Worm (Caenorhabditis elegans) whole organism, young adult: Measurements from ENCODE around the gene dpy-19.

Experiments
- C06A6.2 ChIP-seq: fragments of 200-800 bp; sonication (Bioruptor generic); conservative IDR thresholded peaks from 2 replicates; pipeline ENCODE4 v1.3.6; 2022; ENCODE audit warnings: missing genetic modification characterization, missing compliant biosample characterization
- C17E4.6 ChIP-seq: fragments of 200-800 bp; sonication (Bioruptor generic); IDR thresholded peaks from 2 replicates; pipeline ENCODE4 v1.3.6; 2022; ENCODE audit warnings: missing genetic modification reagents, missing genetic modification characterization, missing compliant biosample characterization
- F23B12.7 ChIP-seq: sonication (generic microtip); optimal IDR thresholded peaks from 2 replicates; lab custom pipeline; 2017; ENCODE audit warnings: missing genetic modification characterization, mild to moderate bottlenecking, missing compliant biosample characterization, antibody characterized with exemption, moderate library complexity; ENCODE audit not compliant: insufficient read depth
- F37B4.10 ChIP-seq: fragments of 200-800 bp; sonication (Bioruptor generic); IDR thresholded peaks from 2 replicates; pipeline ENCODE4 v1.3.6; 2022; ENCODE audit warnings: missing genetic modification characterization, missing compliant biosample characterization
- F39B2.1 ChIP-seq: fragments of 200-800 bp; sonication (Bioruptor generic); IDR thresholded peaks from 2 replicates; pipeline ENCODE4 v1.3.6; 2022; ENCODE audit warnings: missing genetic modification reagents, missing genetic modification characterization, missing compliant biosample characterization
- F49E8.2 ChIP-seq: sonication (generic microtip); optimal IDR thresholded peaks from 3 replicates; lab custom pipeline; 2017; ENCODE audit warnings: missing genetic modification characterization, mild to moderate bottlenecking, missing compliant biosample characterization, antibody characterized with exemption, moderate library complexity; ENCODE audit not compliant: insufficient read depth
- F55B11.4 ChIP-seq: sonication (generic microtip); optimal IDR thresholded peaks from 2 replicates; lab custom pipeline; 2016; ENCODE audit warnings: missing compliant biosample characterization, missing genetic modification characterization, borderline replicate concordance; ENCODE audit not compliant: insufficient read depth
- K11D2.4 ChIP-seq: fragments of 200-800 bp; sonication (Bioruptor generic); IDR thresholded peaks from 2 replicates; pipeline ENCODE4 v1.3.6; 2022; ENCODE audit warnings: missing genetic modification reagents, missing genetic modification characterization, missing compliant biosample characterization
- T07F8.4 ChIP-seq: sonication (generic microtip); optimal IDR thresholded peaks from 2 replicates; lab custom pipeline; 2016; ENCODE audit warnings: mild to moderate bottlenecking, missing genetic modification characterization, moderate library complexity, missing compliant biosample characterization
- Y56A3A.18 ChIP-seq: fragments of 200-800 bp; sonication (Bioruptor generic); IDR thresholded peaks from 2 replicates; pipeline ENCODE4 v1.3.6; 2022; ENCODE audit warnings: missing genetic modification reagents, missing genetic modification characterization, missing compliant biosample characterization
- Y79H2A.3 ChIP-seq: fragments of 200-800 bp; sonication (Bioruptor generic); conservative IDR thresholded peaks from 2 replicates; pipeline ENCODE4 v1.3.6; 2022; ENCODE audit warnings: missing genetic modification reagents, missing genetic modification characterization, missing compliant biosample characterization
- aptf-2 ChIP-seq: fragments of 200-800 bp; sonication (Bioruptor generic); conservative IDR thresholded peaks from 2 replicates; pipeline ENCODE4 v1.3.6; 2022; ENCODE audit warnings: missing genetic modification reagents, missing genetic modification characterization, missing compliant biosample characterization
- atf-7 ChIP-seq: sonication (generic microtip); optimal IDR thresholded peaks from 2 replicates; lab custom pipeline; 2017; ENCODE audit warnings: mild to moderate bottlenecking, missing genetic modification characterization, missing compliant biosample characterization
- athp-1 ChIP-seq: sonication (generic microtip); optimal IDR thresholded peaks from 2 replicates; lab custom pipeline; 2017; ENCODE audit warnings: mild to moderate bottlenecking, missing genetic modification characterization, missing compliant biosample characterization
- bed-1 ChIP-seq: fragments of 200-800 bp; sonication (Bioruptor generic); IDR thresholded peaks from 2 replicates; pipeline ENCODE4 v1.3.6; 2022; ENCODE audit warnings: missing genetic modification reagents, missing genetic modification characterization, missing compliant biosample characterization
- ceh-79 ChIP-seq: sonication (generic microtip); optimal IDR thresholded peaks from 2 replicates; lab custom pipeline; 2017; ENCODE audit warnings: mild to moderate bottlenecking, missing genetic modification characterization, missing compliant biosample characterization
- chd-7 ChIP-seq: sonication (generic microtip); optimal IDR thresholded peaks from 2 replicates; lab custom pipeline; 2016; ENCODE audit warnings: mild to moderate bottlenecking, missing genetic modification characterization, moderate library complexity, missing compliant biosample characterization
- die-1 ChIP-seq: sonication (generic microtip); optimal IDR thresholded peaks from 2 replicates; lab custom pipeline; 2016; ENCODE audit warnings: missing genotype, mild to moderate bottlenecking, missing genetic modification characterization, missing compliant biosample characterization
- ekl-4 ChIP-seq: fragments of 200-800 bp; sonication (Bioruptor generic); IDR thresholded peaks from 2 replicates; pipeline ENCODE4 v1.3.6; 2022; ENCODE audit warnings: missing genetic modification reagents, missing genetic modification characterization, missing compliant biosample characterization
- fkh-3 ChIP-seq: sonication (generic microtip); optimal IDR thresholded peaks from 2 replicates; lab custom pipeline; 2016; ENCODE audit warnings: mild to moderate bottlenecking, missing genetic modification characterization, missing compliant biosample characterization
- hrde-1 ChIP-seq: sonication (generic microtip); optimal IDR thresholded peaks from 2 replicates; lab custom pipeline; 2016; ENCODE audit warnings: missing genetic modification characterization, mild to moderate bottlenecking, missing compliant biosample characterization, moderate library complexity, missing genotype, missing genetic modification reagents, borderline replicate concordance
- let-526 ChIP-seq: fragments of 200-800 bp; sonication (Bioruptor generic); IDR thresholded peaks from 2 replicates; pipeline ENCODE4 v1.3.6; 2022; ENCODE audit warnings: missing genetic modification reagents, missing genetic modification characterization, missing compliant biosample characterization
- let-607 ChIP-seq, 2 experiments: fragments of 200-800 bp in 1 of 2; sonication (Bioruptor generic) in 1 of 2; sonication (generic microtip) in 1 of 2; optimal IDR thresholded peaks; 2 replicates each; lab custom pipeline; 2016 to 2018; ENCODE audit warnings: mild to moderate bottlenecking in 2 of 2, missing compliant biosample characterization in 2 of 2, missing genetic modification characterization in 2 of 2, moderate library complexity in 2 of 2, missing genotype in 1 of 2
- lin-35 ChIP-seq, 3 experiments: fragments of 150-350 bp in 2 of 3; sonication (generic microtip) in 1 of 3; optimal IDR thresholded peaks; 2 replicates each; lab custom pipeline; 2014 to 2018; ENCODE audit warnings: missing biosample characterization in 3 of 3, missing genetic modification characterization in 3 of 3, missing genetic modification reagents in 3 of 3
- lin-40 ChIP-seq: sonication (generic microtip); optimal IDR thresholded peaks from 2 replicates; lab custom pipeline; 2016; ENCODE audit warnings: missing genetic modification characterization, mild to moderate bottlenecking, missing compliant biosample characterization, missing genotype, missing genetic modification reagents
- lin-54 ChIP-seq: fragments of 200-800 bp; sonication (Bioruptor generic); optimal IDR thresholded peaks from 2 replicates; lab custom pipeline; 2018; ENCODE audit warnings: mild to moderate bottlenecking, missing genetic modification characterization, missing compliant biosample characterization
- lir-1 ChIP-seq: fragments of 200-800 bp; sonication (Bioruptor generic); conservative IDR thresholded peaks from 2 replicates; pipeline ENCODE4 v1.3.6; 2022; ENCODE audit warnings: missing genetic modification reagents, missing genetic modification characterization, missing compliant biosample characterization
- lsl-1 ChIP-seq: fragments of 200-800 bp; sonication (Bioruptor generic); optimal IDR thresholded peaks from 2 replicates; lab custom pipeline; 2018; ENCODE audit warnings: mild to moderate bottlenecking, missing genetic modification characterization, moderate library complexity, missing compliant biosample characterization
- madf-10 ChIP-seq: sonication (generic microtip); optimal IDR thresholded peaks from 2 replicates; lab custom pipeline; 2016; ENCODE audit warnings: mild to moderate bottlenecking, missing genetic modification characterization, missing compliant biosample characterization
- madf-8 ChIP-seq: fragments of 200-800 bp; sonication (Bioruptor generic); conservative IDR thresholded peaks from 2 replicates; pipeline ENCODE4 v1.3.6; 2022; ENCODE audit warnings: missing genetic modification reagents, missing genetic modification characterization, missing compliant biosample characterization
- mcd-1 ChIP-seq: fragments of 200-800 bp; sonication (Bioruptor generic); IDR thresholded peaks from 2 replicates; pipeline ENCODE4 v1.3.6; 2022; ENCODE audit warnings: missing genetic modification reagents, missing genetic modification characterization, missing compliant biosample characterization
- mel-28 ChIP-seq: sonication (generic microtip); optimal IDR thresholded peaks from 2 replicates; lab custom pipeline; 2016; ENCODE audit warnings: borderline replicate concordance, mild to moderate bottlenecking, missing genetic modification characterization, missing compliant biosample characterization
- nhr-120 ChIP-seq: fragments of 200-800 bp; sonication (Bioruptor generic); IDR thresholded peaks from 2 replicates; pipeline ENCODE4 v1.3.6; 2022; ENCODE audit warnings: missing genetic modification characterization, missing compliant biosample characterization
- nhr-90 ChIP-seq: sonication (generic microtip); optimal IDR thresholded peaks from 2 replicates; lab custom pipeline; 2016; ENCODE audit warnings: missing genotype, mild to moderate bottlenecking, missing genetic modification characterization, missing compliant biosample characterization
- rec-8 ChIP-seq, 2 experiments: sonication (generic microtip); optimal IDR thresholded peaks; 2 replicates each; lab custom pipeline; 2016; ENCODE audit warnings: mild to moderate bottlenecking in 2 of 2, missing genetic modification characterization in 2 of 2, missing genetic modification reagents in 2 of 2, missing genotype in 2 of 2, missing biosample characterization in 1 of 2, missing compliant biosample characterization in 1 of 2, moderate library complexity in 1 of 2
- repo-1 ChIP-seq: sonication (generic microtip); optimal IDR thresholded peaks from 2 replicates; lab custom pipeline; 2017; ENCODE audit warnings: mild to moderate bottlenecking, missing genetic modification characterization, missing compliant biosample characterization
- rpc-1 ChIP-seq, 2 experiments: fragments of 150-350 bp in 1 of 2; sonication (generic microtip) in 1 of 2; optimal IDR thresholded peaks; 2 replicates each; lab custom pipeline; 2014 to 2018; ENCODE audit warnings: missing biosample characterization in 1 of 2, missing genetic modification characterization in 1 of 2, missing genetic modification reagents in 1 of 2, missing genotype in 1 of 2
- sdz-38 ChIP-seq: sonication (generic microtip); optimal IDR thresholded peaks from 2 replicates; lab custom pipeline; 2016; ENCODE audit warnings: missing genotype, missing genetic modification characterization, missing compliant biosample characterization
- somi-1 ChIP-seq: fragments of 200-800 bp; sonication (Bioruptor generic); optimal IDR thresholded peaks from 2 replicates; lab custom pipeline; 2018; ENCODE audit warnings: mild to moderate bottlenecking, missing genetic modification characterization, missing compliant biosample characterization
- unc-62 ChIP-seq: fragments of 150-350 bp; optimal IDR thresholded peaks from 2 replicates; lab custom pipeline; 2014; ENCODE audit warnings: missing biosample characterization, missing genetic modification reagents, missing genetic modification characterization
- zim-3 ChIP-seq: sonication (generic microtip); optimal IDR thresholded peaks from 2 replicates; lab custom pipeline; 2017; ENCODE audit warnings: mild to moderate bottlenecking, missing genetic modification characterization, moderate library complexity, missing compliant biosample characterization
- ztf-28 ChIP-seq: fragments of 200-800 bp; sonication (Bioruptor generic); IDR thresholded peaks from 2 replicates; pipeline ENCODE4 v1.3.6; 2022; ENCODE audit warnings: missing genetic modification reagents, missing genetic modification characterization, missing compliant biosample characterization

dpy-19 gene

ce11 chrIII:8630833-8631232 lies 36.4 kb downstream of the dpy-19 start, which contains the start of gene dnj-10 (continued):
- TF ChIP-seq repo-1 (tag; lab: Kevin White, UChicago): no peak
- no peak for TF ChIP-seq aptf-2 (GFP tag; lab: Robert Waterston, UW)
- no peak for TF ChIP-seq bed-1
- no peak for TF ChIP-seq ztf-28 (GFP tag; lab: Robert Waterston, UW)
- TF ChIP-seq F49E8.2 (tag; lab: Kevin White, UChicago): no peak
- no peak for TF ChIP-seq rec-8 (tag; optimal IDR thresholded peaks at IDR 0.05; lab: Kevin White, UChicago)
- no peak for TF ChIP-seq C06A6.2 (GFP tag; lab: Robert Waterston, UW)
- TF ChIP-seq let-607 (tag; optimal IDR thresholded peaks at IDR 0.05; lab: Kevin White, UChicago): no peak
- TF ChIP-seq mcd-1: peak; percentile 62
- TF ChIP-seq chd-7 (tag; lab: Kevin White, UChicago): no peak
- no peak for TF ChIP-seq fkh-3 (tag; lab: Kevin White, UChicago)
- peak; percentile 37; the same call in 1 of the 2 replicates for TF ChIP-seq ekl-4 (GFP tag; lab: Robert Waterston, UW)
- no peak for TF ChIP-seq T07F8.4 (tag; lab: Kevin White, UChicago)
- TF ChIP-seq lin-54 (GFP tag; lab: Kevin White, UChicago): peak; percentile 70
- TF ChIP-seq Y79H2A.3: peak; percentile 47; the same call in 1 of the 2 replicates
- TF ChIP-seq nhr-90: no peak
- no peak for TF ChIP-seq hrde-1 (tag; lab: Kevin White, UChicago)
- TF ChIP-seq Y56A3A.18: no peak
- no peak for TF ChIP-seq madf-10
- no peak for TF ChIP-seq athp-1 (tag; lab: Kevin White, UChicago)
- TF ChIP-seq ceh-79 (tag; lab: Kevin White, UChicago): no peak
- TF ChIP-seq F23B12.7: no peak
- peak in 1 of 3 experiments; percentile 79 for TF ChIP-seq lin-35 (GFP tag; optimal IDR thresholded peaks at IDR 0.05; lab: Kevin White, UChicago)
- TF ChIP-seq C17E4.6: no peak
- no peak for TF ChIP-seq lsl-1 (GFP tag; lab: Kevin White, UChicago)
- TF ChIP-seq madf-8 (GFP tag; lab: Robert Waterston, UW): no peak
- no peak for TF ChIP-seq lir-1
- no peak for TF ChIP-seq F39B2.1 (GFP tag; lab: Robert Waterston, UW)
- no peak for TF ChIP-seq mel-28 (tag; lab: Kevin White, UChicago)
- no peak for TF ChIP-seq sdz-38 (tag; lab: Kevin White, UChicago)
- no peak for TF ChIP-seq lin-40 (tag; lab: Kevin White, UChicago)
- TF ChIP-seq nhr-120 (GFP tag; lab: Robert Waterston, UW): no peak
- no peak for TF ChIP-seq die-1 (tag; lab: Kevin White, UChicago)
- TF ChIP-seq somi-1 (GFP tag; lab: Kevin White, UChicago): no peak
- TF ChIP-seq atf-7 (tag; lab: Kevin White, UChicago): no peak
- no peak for TF ChIP-seq unc-62 (GFP tag; lab: Kevin White, UChicago)
- no peak for TF ChIP-seq K11D2.4
- TF ChIP-seq zim-3 (tag; lab: Kevin White, UChicago): no peak
- no peak for TF ChIP-seq let-526 (GFP tag; lab: Robert Waterston, UW)
- no peak for TF ChIP-seq F37B4.10 (GFP tag; lab: Robert Waterston, UW)
- TF ChIP-seq rpc-1 (optimal IDR thresholded peaks at IDR 0.05; lab: Kevin White, UChicago): no peak
- TF ChIP-seq rpc-1 (tag; optimal IDR thresholded peaks at IDR 0.05; lab: Kevin White, UChicago): no peak
- no peak for TF ChIP-seq F55B11.4 (tag; lab: Kevin White, UChicago)
